Fruit fly (Drosophila melanogaster) whole organism, embryonic: ENCODE measurements around the gene CG32388.

ENCODE experiments used
- ATbp ChIP-seq: fragments of 200-800 bp; sonication (Bioruptor generic); optimal IDR thresholded peaks from 2 replicates; lab custom pipeline; 2017; ENCODE audit warnings: missing biosample characterization, mild to moderate bottlenecking, missing genetic modification characterization, missing genetic modification reagents
- Blimp-1 ChIP-seq: fragments of 200-800 bp; sonication (Bioruptor generic); optimal IDR thresholded peaks from 3 replicates; lab custom pipeline; 2018; ENCODE audit warnings: missing biosample characterization, missing genetic modification characterization, mild to moderate bottlenecking, moderate library complexity, missing genetic modification reagents
- CG10431 ChIP-seq: fragments of 200-800 bp; sonication (Bioruptor generic); optimal IDR thresholded peaks from 3 replicates; lab custom pipeline; 2018; ENCODE audit warnings: missing biosample characterization, mild to moderate bottlenecking, missing genetic modification characterization
- CG11398 ChIP-seq: fragments of 200-800 bp; sonication (Bioruptor generic); optimal IDR thresholded peaks from 2 replicates; lab custom pipeline; 2016; ENCODE audit warnings: missing biosample characterization, missing genetic modification characterization
- CG12071 ChIP-seq: fragments of 200-800 bp; sonication (Bioruptor generic); optimal IDR thresholded peaks from 3 replicates; lab custom pipeline; 2018; ENCODE audit warnings: missing biosample characterization, mild to moderate bottlenecking, missing genetic modification characterization
- CG14710 ChIP-seq: fragments of 200-800 bp; sonication (Bioruptor generic); optimal IDR thresholded peaks from 3 replicates; lab custom pipeline; 2019; ENCODE audit warnings: missing biosample characterization, mild to moderate bottlenecking, missing genetic modification characterization, moderate library complexity
- CG16779 ChIP-seq: fragments of 200-800 bp; sonication (Bioruptor generic); IDR thresholded peaks from 2 replicates; pipeline ENCODE4 v1.3.6; 2022; ENCODE audit warnings: missing biosample characterization, missing genetic modification characterization
- CG16813 ChIP-seq: fragments of 200-800 bp; sonication (Bioruptor generic); IDR thresholded peaks from 3 replicates; pipeline ENCODE4 v1.3.6; 2022; ENCODE audit warnings: missing biosample characterization, missing genetic modification characterization; ENCODE audit not compliant: partially characterized antibody
- CG6765 ChIP-seq: fragments of 200-800 bp; sonication (Bioruptor generic); optimal IDR thresholded peaks from 3 replicates; lab custom pipeline; 2017; ENCODE audit warnings: missing biosample characterization, mild to moderate bottlenecking, missing genetic modification characterization
- CG7556 ChIP-seq: fragments of 200-800 bp; sonication (Bioruptor generic); optimal IDR thresholded peaks from 2 replicates; lab custom pipeline; 2017; ENCODE audit warnings: missing biosample characterization, mild to moderate bottlenecking, missing genetic modification characterization
- CG8290 ChIP-seq, 3 experiments: fragments of 200-800 bp; sonication (Bioruptor generic); optimal IDR thresholded peaks; 2 replicates each; lab custom pipeline; 2016 to 2019; ENCODE audit warnings: missing biosample characterization in 3 of 3, missing genetic modification characterization in 3 of 3, mild to moderate bottlenecking in 2 of 3, moderate library complexity in 1 of 3
- CG8765 ChIP-seq: fragments of 200-800 bp; sonication (Bioruptor generic); IDR thresholded peaks from 2 replicates; pipeline ENCODE4 v1.3.6; 2022; ENCODE audit warnings: missing biosample characterization, missing genetic modification characterization
- CG9817 ChIP-seq: fragments of 200-800 bp; sonication (Bioruptor generic); optimal IDR thresholded peaks from 2 replicates; lab custom pipeline; 2018; ENCODE audit warnings: missing biosample characterization, mild to moderate bottlenecking, missing genetic modification characterization, moderate library complexity
- CG9876 ChIP-seq: fragments of 200-800 bp; sonication (Bioruptor generic); optimal IDR thresholded peaks from 2 replicates; lab custom pipeline; 2016; ENCODE audit warnings: missing biosample characterization, missing genetic modification characterization
- D19A ChIP-seq: fragments of 200-800 bp; optimal IDR thresholded peaks from 3 replicates; lab custom pipeline; 2019; ENCODE audit warnings: missing biosample characterization, mild to moderate bottlenecking, missing genetic modification characterization, moderate library complexity
- Dip2 ChIP-seq: fragments of 200-800 bp; sonication (Bioruptor generic); IDR thresholded peaks from 2 replicates; pipeline ENCODE4 v1.3.6; 2022; ENCODE audit warnings: missing biosample characterization, missing genetic modification characterization
- E2f2 ChIP-seq: fragments of 200-800 bp; sonication (Bioruptor generic); IDR thresholded peaks from 2 replicates; pipeline ENCODE4 v1.3.6; 2022; ENCODE audit warnings: missing biosample characterization, missing genetic modification characterization
- Fer1 ChIP-seq: fragments of 200-800 bp; sonication (Bioruptor generic); optimal IDR thresholded peaks from 2 replicates; lab custom pipeline; 2017; ENCODE audit warnings: missing biosample characterization, mild to moderate bottlenecking, missing genetic modification characterization
- GATAe ChIP-seq: fragments of 200-800 bp; sonication (Bioruptor generic); conservative IDR thresholded peaks from 2 replicates; pipeline ENCODE4 v1.3.6; 2022; ENCODE audit warnings: missing biosample characterization, missing genetic modification characterization
- Gsc ChIP-seq: fragments of 200-800 bp; sonication (Bioruptor generic); IDR thresholded peaks from 2 replicates; pipeline ENCODE4 v1.3.6; 2022; ENCODE audit warnings: missing biosample characterization, missing genetic modification characterization
- Hey ChIP-seq: fragments of 200-800 bp; sonication (Bioruptor generic); optimal IDR thresholded peaks from 3 replicates; lab custom pipeline; 2018; ENCODE audit warnings: missing biosample characterization, mild to moderate bottlenecking, missing genetic modification characterization
- Hmr ChIP-seq: fragments of 200-800 bp; sonication (Bioruptor generic); optimal IDR thresholded peaks from 3 replicates; lab custom pipeline; 2017; ENCODE audit warnings: mild to moderate bottlenecking, missing biosample characterization, missing genetic modification reagents, missing genetic modification characterization
- Hr78 ChIP-seq, 2 experiments: fragments of 200-800 bp in 1 of 2; fragments of >200 bp in 1 of 2; sonication (Bioruptor generic) in 1 of 2; optimal IDR thresholded peaks; 2 replicates each; lab custom pipeline; 2017 to 2019; ENCODE audit warnings: missing biosample characterization in 2 of 2, missing genetic modification characterization in 2 of 2, mild to moderate bottlenecking in 1 of 2, moderate library complexity in 1 of 2
- MTF-1 ChIP-seq: fragments of 200-800 bp; sonication (Bioruptor generic); optimal IDR thresholded peaks from 2 replicates; lab custom pipeline; 2018; ENCODE audit warnings: missing biosample characterization, mild to moderate bottlenecking, missing genetic modification characterization, borderline replicate concordance
- NC2α ChIP-seq: fragments of 200-800 bp; sonication (Bioruptor generic); optimal IDR thresholded peaks from 2 replicates; lab custom pipeline; 2016; ENCODE audit warnings: missing biosample characterization, missing genetic modification characterization
- NC2β ChIP-seq: fragments of 200-800 bp; sonication (Bioruptor generic); optimal IDR thresholded peaks from 2 replicates; lab custom pipeline; 2016; ENCODE audit warnings: missing biosample characterization, missing genetic modification characterization
- Ravus ChIP-seq: fragments of 200-800 bp; sonication (Bioruptor generic); IDR thresholded peaks from 2 replicates; pipeline ENCODE4 v1.3.6; 2022; ENCODE audit warnings: missing biosample characterization, missing genetic modification characterization
- Rfx ChIP-seq: fragments of 200-800 bp; sonication (Bioruptor generic); IDR thresholded peaks from 2 replicates; pipeline ENCODE4 v1.3.6; 2022; ENCODE audit warnings: missing biosample characterization, missing genetic modification characterization
- Sry-β ChIP-seq: fragments of 200-800 bp; sonication (Bioruptor generic); optimal IDR thresholded peaks from 2 replicates; lab custom pipeline; 2018; ENCODE audit warnings: missing biosample characterization, mild to moderate bottlenecking, missing genetic modification characterization, moderate library complexity
- ase ChIP-seq: fragments of 200-800 bp; sonication (Bioruptor generic); IDR thresholded peaks from 3 replicates; pipeline ENCODE4 v1.3.6; 2022; ENCODE audit warnings: missing biosample characterization, missing genetic modification characterization
- bsh ChIP-seq, 2 experiments: fragments of 200-800 bp; sonication (Bioruptor generic); optimal IDR thresholded peaks; 2 replicates each; lab custom pipeline; 2017 to 2018; ENCODE audit warnings: mild to moderate bottlenecking in 2 of 2, missing biosample characterization in 2 of 2, missing genetic modification characterization in 2 of 2, moderate library complexity in 1 of 2
- cas ChIP-seq: fragments of 200-800 bp; sonication (Bioruptor generic); IDR thresholded peaks from 2 replicates; pipeline ENCODE4 v1.3.6; 2022; ENCODE audit warnings: missing biosample characterization, missing genetic modification characterization
- cato ChIP-seq: fragments of 200-800 bp; sonication (Bioruptor generic); optimal IDR thresholded peaks from 2 replicates; lab custom pipeline; 2016; ENCODE audit warnings: missing biosample characterization, missing genetic modification characterization, borderline replicate concordance
- caup ChIP-seq: fragments of 200-800 bp; sonication (Bioruptor generic); optimal IDR thresholded peaks from 3 replicates; lab custom pipeline; 2017; ENCODE audit warnings: missing biosample characterization, mild to moderate bottlenecking, missing genetic modification characterization, moderate library complexity; ENCODE audit not compliant: severe bottlenecking
- crol ChIP-seq: fragments of 200-800 bp; sonication (Bioruptor generic); IDR thresholded peaks from 2 replicates; pipeline ENCODE4 v1.3.6; 2022; ENCODE audit warnings: missing biosample characterization, missing genetic modification characterization
- cwo ChIP-seq: fragments of 200-800 bp; sonication (Bioruptor generic); optimal IDR thresholded peaks from 3 replicates; lab custom pipeline; 2017; ENCODE audit warnings: missing biosample characterization, missing genetic modification characterization, mild to moderate bottlenecking, moderate library complexity, missing genetic modification reagents
- dati ChIP-seq: fragments of 200-800 bp; sonication (Bioruptor generic); IDR thresholded peaks from 2 replicates; pipeline ENCODE4 v1.3.6; 2022; ENCODE audit warnings: missing biosample characterization, missing genetic modification characterization
- gce ChIP-seq: fragments of 200-800 bp; sonication (Bioruptor generic); IDR thresholded peaks from 3 replicates; pipeline ENCODE4 v1.3.6; 2022; ENCODE audit warnings: missing biosample characterization, missing genetic modification characterization
- gsb-n ChIP-seq: fragments of 200-800 bp; sonication (Bioruptor generic); optimal IDR thresholded peaks from 3 replicates; lab custom pipeline; 2018; ENCODE audit warnings: missing biosample characterization, mild to moderate bottlenecking, missing genetic modification characterization
- ham ChIP-seq: fragments of 200-800 bp; sonication (Bioruptor generic); IDR thresholded peaks from 2 replicates; pipeline ENCODE4 v1.3.6; 2022; ENCODE audit warnings: missing biosample characterization, missing genetic modification characterization
- kah ChIP-seq: fragments of 200-800 bp; sonication (Bioruptor generic); optimal IDR thresholded peaks from 2 replicates; lab custom pipeline; 2018; ENCODE audit warnings: missing biosample characterization, mild to moderate bottlenecking, missing genetic modification characterization
- kni ChIP-seq: fragments of 200-800 bp; sonication (Bioruptor generic); optimal IDR thresholded peaks from 3 replicates; lab custom pipeline; 2017; ENCODE audit warnings: mild to moderate bottlenecking, missing biosample characterization, missing genetic modification reagents, missing genetic modification characterization
- pfk ChIP-seq: fragments of 200-800 bp; sonication (Bioruptor generic); optimal IDR thresholded peaks from 2 replicates; lab custom pipeline; 2018; ENCODE audit warnings: missing biosample characterization, mild to moderate bottlenecking, missing genetic modification characterization, moderate library complexity
- rib ChIP-seq: fragments of 200-800 bp; sonication (Bioruptor generic); IDR thresholded peaks from 2 replicates; pipeline ENCODE4 v1.3.6; 2022; ENCODE audit warnings: missing biosample characterization, missing genetic modification characterization
- sisA ChIP-seq: fragments of 200-800 bp; sonication (Bioruptor generic); IDR thresholded peaks from 2 replicates; pipeline ENCODE4 v1.3.6; 2022; ENCODE audit warnings: missing biosample characterization, missing genetic modification characterization
- ssp ChIP-seq: fragments of 200-800 bp; sonication (Bioruptor generic); IDR thresholded peaks from 2 replicates; pipeline ENCODE4 v1.3.6; 2022; ENCODE audit warnings: missing biosample characterization, missing genetic modification characterization
- tio ChIP-seq: fragments of 200-800 bp; sonication (Bioruptor generic); optimal IDR thresholded peaks from 2 replicates; lab custom pipeline; 2017; ENCODE audit warnings: missing biosample characterization, missing genetic modification characterization, inconsistent platforms
- yki ChIP-seq: fragments of >200 bp; optimal IDR thresholded peaks from 3 replicates; lab custom pipeline; 2018

Gene CG32388

DNA sequence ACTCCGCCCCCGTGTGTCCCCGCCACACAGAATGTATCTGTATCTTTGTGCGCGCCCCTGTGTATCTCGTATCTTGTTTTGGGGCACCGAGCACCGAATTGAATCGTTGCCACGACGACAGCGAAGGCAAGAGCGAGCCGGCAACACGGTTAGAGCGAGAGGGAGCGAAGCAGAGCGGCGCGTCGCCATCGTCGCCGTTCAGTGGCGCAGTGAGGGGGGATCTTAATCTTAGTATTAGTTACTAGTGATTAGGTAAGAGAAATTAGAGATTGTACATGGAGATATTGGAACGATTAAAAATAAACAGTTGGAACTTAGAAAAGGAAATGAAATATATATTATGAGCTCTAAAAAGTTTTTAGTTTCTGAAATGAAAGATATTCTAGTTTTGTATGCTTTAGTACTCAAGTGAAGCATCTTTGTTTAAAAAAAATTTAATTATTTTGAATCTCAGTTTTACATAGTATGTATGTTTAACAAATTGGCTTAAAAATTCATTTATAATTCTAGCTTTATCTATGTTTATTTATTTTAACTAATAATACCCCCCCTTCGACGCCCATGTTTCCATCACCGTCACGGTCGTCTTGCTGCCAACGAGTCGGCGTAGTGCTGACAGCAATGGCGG, 4.7 kb upstream of the CG32388 start (continued):
- TF ChIP-seq Fer1 (GFP tag; lab: Kevin White, UChicago) (peak; percentile 94), GATAe (peak; percentile 58; the same call in 1 of the 2 replicates), rib (GFP tag; lab: Robert Waterston, UW) (0 out of 2 replicates have a peak, but pooled peaks have one; percentile 58), Ravus (GFP tag; lab: Robert Waterston, UW) (peak; percentile 15; the same call in 1 of the 2 replicates), cas (GFP tag; lab: Robert Waterston, UW) (no peak), E2f2 (GFP tag; lab: Robert Waterston, UW) (peak; percentile 63; the same call in 1 of the 2 replicates), Blimp-1 (GFP tag; lab: Kevin White, UChicago) (peak; percentile 89), CG16779 (no peak), CG16813 (GFP tag; lab: Robert Waterston, UW) (no peak), Rfx (GFP tag; lab: Robert Waterston, UW) (peak; percentile 90), cwo (GFP tag; lab: Kevin White, UChicago) (peak; percentile 88), CG11398 (GFP tag; lab: Kevin White, UChicago) (no peak), gce (GFP tag; lab: Robert Waterston, UW) (peak; percentile 45; the same call in 1 of the 3 replicates), NC2α (no peak), kah (GFP tag; lab: Kevin White, UChicago) (peak; percentile 76), gsb-n (tag; lab: Kevin White, UChicago) (peak; percentile 90), CG10431 (GFP tag; lab: Kevin White, UChicago) (peak; percentile 65), pfk (no peak), yki (no peak), CG7556 (GFP tag; lab: Kevin White, UChicago) (peak; percentile 98), CG9876 (GFP tag; lab: Kevin White, UChicago) (peak; percentile 36), Hr78 (GFP tag; optimal IDR thresholded peaks at IDR 0.05; lab: Kevin White, UChicago) (peak in 1 of 2 experiments; percentile 93), ase (GFP tag; lab: Robert Waterston, UW) (peak; percentile 65), caup (GFP tag; lab: Kevin White, UChicago) (peak; percentile 89), NC2β (GFP tag; lab: Kevin White, UChicago) (peak; percentile 13), kni (GFP tag; lab: Kevin White, UChicago) (peak; percentile 91), CG8290 (GFP tag; optimal IDR thresholded peaks at IDR 0.05; lab: Kevin White, UChicago) (peak; percentile 72), CG8290 (tag; optimal IDR thresholded peaks at IDR 0.05; lab: Kevin White, UChicago) (peak in 1 of 2 experiments; percentile 72), ssp (GFP tag; lab: Robert Waterston, UW) (peak; percentile 79; the same call in 1 of the 2 replicates), CG9817 (tag; lab: Kevin White, UChicago) (peak; percentile 81), CG12071 (GFP tag; lab: Kevin White, UChicago) (peak; percentile 52), sisA (peak; percentile 86), tio (GFP tag; lab: Kevin White, UChicago) (peak; percentile 89), crol (GFP tag; lab: Robert Waterston, UW) (peak; percentile 68), Gsc (GFP tag; lab: Robert Waterston, UW) (peak; percentile 66; the same call in 1 of the 2 replicates), ATbp (GFP tag; lab: Kevin White, UChicago) (peak; percentile 82), bsh (GFP tag; optimal IDR thresholded peaks at IDR 0.05; lab: Kevin White, UChicago) (peak; percentile 29 to 84), Dip2 (GFP tag; lab: Robert Waterston, UW) (no peak), MTF-1 (GFP tag; lab: Kevin White, UChicago) (peak; percentile 58), dati (GFP tag; lab: Robert Waterston, UW) (0 out of 2 replicates have a peak, but pooled peaks have one; percentile 29), CG14710 (tag; lab: Kevin White, UChicago) (peak; percentile 97), Sry-β (peak; percentile 45), D19A (tag; lab: Kevin White, UChicago) (peak; percentile 93), ham (GFP tag; lab: Robert Waterston, UW) (no peak), Hey (no peak), cato (GFP tag; lab: Kevin White, UChicago) (peak; percentile 71), Hmr (GFP tag; lab: Kevin White, UChicago) (peak; percentile 91), CG8765 (GFP tag; lab: Robert Waterston, UW) (peak; percentile 32), CG6765 (peak; percentile 90)
